Fruit fly (Drosophila melanogaster): ENCODE data around the gene CG5800.

The CG5800 gene

dm6 chrX:17657050-17657696, 21.1 kb downstream of the CG5800 start, which contains the start of gene beta-Spec (continued):
- TF ChIP-seq CG18262 (tag; optimal IDR thresholded peaks at IDR 0.05): peak; percentile 37
- peak; percentile 45 for TF ChIP-seq CG30020 (tag; optimal IDR thresholded peaks at IDR 0.05)
- TF ChIP-seq CG9932 (GFP tag; IDR thresholded peaks at IDR 0.05): 0 out of 2 replicates have a peak, but pooled peaks have one; percentile 10
- peak; percentile 87 for TF ChIP-seq Sry-β (GFP tag; optimal IDR thresholded peaks at IDR 0.05)
- no peak for TF ChIP-seq ase (GFP tag; IDR thresholded peaks at IDR 0.05)
- peak; percentile 20 for TF ChIP-seq CG13424 (tag; optimal IDR thresholded peaks at IDR 0.05)

dm6 chrX:17657716-17658115, 21.6 kb downstream of the CG5800 start:
- TF ChIP-seq Adf1 (GFP tag; IDR thresholded peaks at IDR 0.05) (peak; percentile 93), Lpt (GFP tag; optimal IDR thresholded peaks at IDR 0.05) (no peak), exex (tag; optimal IDR thresholded peaks at IDR 0.05) (peak; percentile 22), sens (GFP tag) (peak; percentile 1), CG17385 (GFP tag; optimal IDR thresholded peaks at IDR 0.05) (peak; percentile 58), CG34376 (GFP tag; optimal IDR thresholded peaks at IDR 0.05) (peak; percentile 34), Pdp1 (GFP tag; optimal IDR thresholded peaks at IDR 0.05) (peak in 1 of 2 experiments; percentile 72), luna (GFP tag; optimal IDR thresholded peaks at IDR 0.05) (no peak), cg (GFP tag; optimal IDR thresholded peaks at IDR 0.05) (peak; percentile 39), Trl (optimal IDR thresholded peaks at IDR 0.05) (peak; percentile 17 to 63), Trl (GFP tag; optimal IDR thresholded peaks at IDR 0.05) (no peak), onecut (GFP tag; IDR thresholded peaks at IDR 0.05) (peak; percentile 27; the same call in 1 of the 2 replicates), sqz (GFP tag; optimal IDR thresholded peaks at IDR 0.05) (peak; percentile 44), CG13296 (GFP tag; optimal IDR thresholded peaks at IDR 0.05) (no peak), Atf3 (GFP tag; optimal IDR thresholded peaks at IDR 0.05) (peak; percentile 20)

- TF ChIP-seq Side (GFP tag; optimal IDR thresholded peaks at IDR 0.05) (no peak), wdn (GFP tag; IDR thresholded peaks at IDR 0.05) (0 out of 2 replicates have a peak, but pooled peaks have one; percentile 10), abd-A (tag; optimal IDR thresholded peaks at IDR 0.05) (peak; percentile 36), CG2120 (GFP tag; optimal IDR thresholded peaks at IDR 0.05) (no peak), hbn (GFP tag; IDR thresholded peaks at IDR 0.05; ENCODE audit: partially characterized antibody) (no peak), CG17359 (tag; optimal IDR thresholded peaks at IDR 0.05) (peak; percentile 4), Med (GFP tag) (peak; percentile 22), tgo (GFP tag; IDR thresholded peaks at IDR 0.05) (no peak), Ravus (GFP tag; IDR thresholded peaks at IDR 0.05) (no peak), CG17829 (tag; optimal IDR thresholded peaks at IDR 0.05) (no peak), CG6254 (GFP tag; optimal IDR thresholded peaks at IDR 0.05) (no peak), CG9437 (GFP tag; optimal IDR thresholded peaks at IDR 0.05) (no peak), dpn (GFP tag; optimal IDR thresholded peaks at IDR 0.05) (no peak), sens (GFP tag) (peak; percentile 80), kah (GFP tag; optimal IDR thresholded peaks at IDR 0.05) (no peak), Hr78 (GFP tag; optimal IDR thresholded peaks at IDR 0.05) (peak in 1 of 2 experiments; percentile 98), CG32532 (GFP tag; IDR thresholded peaks at IDR 0.05) (peak; percentile 39; the same call in 1 of the 2 replicates), Nf-YC (tag; optimal IDR thresholded peaks at IDR 0.05) (peak; percentile 4), Sin3A (optimal IDR thresholded peaks at IDR 0.05) (no peak), hth (optimal IDR thresholded peaks at IDR 0.05) (no peak), CG8290 (GFP tag; optimal IDR thresholded peaks at IDR 0.05) (no peak), CG8290 (tag; optimal IDR thresholded peaks at IDR 0.05) (peak in 1 of 2 experiments; percentile 49), CG30431 (GFP tag; optimal IDR thresholded peaks at IDR 0.05) (no peak), trem (tag; optimal IDR thresholded peaks at IDR 0.05) (no peak), mld (GFP tag; IDR thresholded peaks at IDR 0.05; ENCODE audit: partially characterized antibody) (no peak), D (optimal IDR thresholded peaks at IDR 0.05) (no peak), D (GFP tag; optimal IDR thresholded peaks at IDR 0.05) (no peak)
These were observed 22.4 kb downstream of the CG5800 start for dm6 chrX:17658207-17659118.
